ENCODE assay signal across 2 fruit fly cellular contexts in genomic region chr2L:17402493-17402892, dm6.
TF ChIP-seq lines count a peak whose summit lies in the region.

No protein-coding gene starts in this region.

- TF ChIP-seq CTCF in whole organism, embryonic (GFP tag; optimal IDR thresholded peaks at IDR 0.05; lab: Kevin White, UChicago) = no peak

TF ChIP-seq in whole organism, embryonic, 481 proteins besides CTCF, POLR2A, EP300 and RAD21:
- TF ChIP-seq Optix (GFP tag; IDR thresholded peaks at IDR 0.05; lab: Robert Waterston, UW) (0 out of 3 replicates have a peak, but pooled peaks have one; percentile 21), HLH54F (GFP tag; optimal IDR thresholded peaks at IDR 0.05; lab: Kevin White, UChicago) (no peak), Nf-YA (GFP tag; IDR thresholded peaks at IDR 0.05; lab: Robert Waterston, UW) (no peak), E2f2 (GFP tag; IDR thresholded peaks at IDR 0.05; lab: Robert Waterston, UW) (no peak), CG6175 (GFP tag; IDR thresholded peaks at IDR 0.05; lab: Robert Waterston, UW) (0 out of 3 replicates have a peak, but pooled peaks have one; percentile 12), Sin3A (optimal IDR thresholded peaks at IDR 0.05; lab: Kevin White, UChicago) (no peak)

TF ChIP-seq in whole organism, wandering third instar larva, 38 proteins besides CTCF, POLR2A, EP300 and RAD21:
- TF ChIP-seq Hr83 (GFP tag; optimal IDR thresholded peaks at IDR 0.05; lab: Kevin White, UChicago; ENCODE audit: poor library complexity, severe bottlenecking) (no peak), usp (GFP tag; optimal IDR thresholded peaks at IDR 0.05; lab: Kevin White, UChicago) (no peak), Dfd (GFP tag; optimal IDR thresholded peaks at IDR 0.05; lab: Kevin White, UChicago) (peak; percentile 93), Rel (GFP tag; optimal IDR thresholded peaks at IDR 0.05; lab: Kevin White, UChicago) (no peak), Rel (tag; optimal IDR thresholded peaks at IDR 0.05; lab: Kevin White, UChicago) (no peak)

Comparison
In these comparisons a context has a peak if more than half of its experiments do, and no peak if none do; other contexts are left out.
1. Of the 10 proteins assayed by ChIP-seq in both whole organism, embryonic and whole organism, wandering third instar larva: peak only in whole organism, embryonic: none; only in whole organism, wandering third instar larva: Dfd; in both: none; in neither: 9.